Fruit fly (Drosophila melanogaster) S2 (cell line): ENCODE data around the gene CG18787.

Source experiments
- CG8478 ChIP-seq: fragments of >200 bp; optimal IDR thresholded peaks from 2 replicates; lab custom pipeline; 2018
- CTCF ChIP-seq, 2 experiments: fragments of >200 bp; optimal IDR thresholded peaks; 2 replicates each; lab custom pipeline; 2018

- TF ChIP-seq CG8478 (lab: Kevin White, UChicago), result no peak
- no peak for TF ChIP-seq CTCF (optimal IDR thresholded peaks at IDR 0.05; lab: Kevin White, UChicago)
Measured at dm6 chr2L:11958729-11959128, 40.4 kb downstream of the CG18787 start.
